Worm (Caenorhabditis elegans) whole organism, early embryonic: ENCODE data around the gene col-162.

Source experiments
- ceh-13 ChIP-seq: fragments of 200-800 bp; sonication (Bioruptor generic); optimal IDR thresholded peaks from 2 replicates; lab custom pipeline; 2018; ENCODE audit warnings: mild to moderate bottlenecking, missing genetic modification characterization, missing compliant biosample characterization
- hmg-4 ChIP-seq: fragments of 200-800 bp; sonication (Bioruptor generic); optimal IDR thresholded peaks from 2 replicates; lab custom pipeline; 2018; ENCODE audit warnings: mild to moderate bottlenecking, missing genetic modification characterization, missing compliant biosample characterization

- TF ChIP-seq ceh-13 (GFP tag; lab: Kevin White, UChicago) (no peak), hmg-4 (GFP tag; lab: Kevin White, UChicago) (no peak)
Observed at ce11 chrV:13432364-13432763, 9.4 kb upstream of the col-162 start, which contains the start of gene srd-17.
